Fruit fly (Drosophila melanogaster): ENCODE data around the gene CG32599.

The CG32599 gene

DNA sequence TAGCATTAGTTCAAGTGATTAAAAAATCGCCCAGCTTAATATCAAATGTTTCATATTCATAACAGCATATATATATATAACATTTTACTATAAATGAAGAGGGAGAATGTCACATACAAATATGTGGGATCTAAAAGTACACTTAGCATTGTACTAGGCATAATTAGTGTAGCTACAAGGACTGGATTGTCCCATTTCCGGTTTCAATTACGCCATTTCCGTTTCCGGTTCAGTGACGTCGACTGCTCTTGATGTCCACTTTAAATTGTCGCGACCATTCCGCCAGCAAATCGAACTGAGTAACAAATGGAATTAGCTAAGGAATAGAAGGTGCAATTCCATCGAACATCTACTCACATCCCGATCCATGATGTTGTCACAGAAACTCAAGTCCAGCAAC lies 9.0 kb upstream of the CG32599 start:
- TF ChIP-seq cnc (optimal IDR thresholded peaks at IDR 0.05) (no peak), CG7045 (GFP tag; optimal IDR thresholded peaks at IDR 0.05) (no peak), CG7101 (tag; optimal IDR thresholded peaks at IDR 0.05) (no peak), Crg-1 (GFP tag; optimal IDR thresholded peaks at IDR 0.05) (no peak), kay (GFP tag; ENCODE audit: borderline replicate concordance) (no peak), ovo (GFP tag; optimal IDR thresholded peaks at IDR 0.05) (no peak), CG12768 (GFP tag; optimal IDR thresholded peaks at IDR 0.05) (no peak), toe (GFP tag; optimal IDR thresholded peaks at IDR 0.05) (no peak), CG11617 (GFP tag; optimal IDR thresholded peaks at IDR 0.05) (no peak), cic (GFP tag; optimal IDR thresholded peaks at IDR 0.05) (no peak), CG33017 (tag; optimal IDR thresholded peaks at IDR 0.05) (no peak), CG14711 (tag; optimal IDR thresholded peaks at IDR 0.05) (no peak), CG5204 (GFP tag; optimal IDR thresholded peaks at IDR 0.05) (no peak), Mnt (GFP tag; optimal IDR thresholded peaks at IDR 0.05) (no peak), Hr96 (GFP tag; optimal IDR thresholded peaks at IDR 0.05) (no peak), tj (GFP tag; optimal IDR thresholded peaks at IDR 0.05) (no peak), Clk (GFP tag; optimal IDR thresholded peaks at IDR 0.05) (no peak), bab1 (GFP tag; optimal IDR thresholded peaks at IDR 0.05) (no peak), CG1620 (GFP tag; optimal IDR thresholded peaks at IDR 0.05) (no peak)

DNA sequence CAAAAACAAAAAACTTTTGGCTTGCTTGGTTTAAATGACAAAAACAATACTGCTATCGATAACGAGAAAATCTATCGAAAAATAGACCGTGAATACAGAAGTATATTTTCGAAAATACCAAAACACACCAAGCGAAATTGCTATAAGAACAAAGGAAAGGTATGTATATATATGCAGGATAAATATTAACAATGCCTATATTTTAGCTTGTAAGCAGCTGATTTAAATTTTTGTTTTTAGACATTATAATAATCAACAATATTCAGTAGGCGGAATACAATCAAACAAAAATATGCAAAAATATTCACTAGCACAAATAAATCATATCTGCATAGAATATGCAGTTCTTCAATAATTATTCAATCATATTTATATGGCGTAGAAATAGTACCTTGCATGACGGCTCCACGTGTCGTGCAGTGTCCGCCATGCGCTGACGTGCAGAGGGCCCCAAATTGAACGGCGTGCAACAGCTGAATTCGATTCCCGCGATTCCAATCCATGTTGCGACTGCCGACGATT lies 5.6 kb upstream of the CG32599 start, which contains the start of the genes Fbxl4 and Dus2:
Gene Fbxl4, minus strand, starts transcription at position 51 of the 522 bp plus-strand sequence.
Gene Dus2, plus strand, starts transcription at position 116 of the 522 bp plus-strand sequence.
- TF ChIP-seq cnc (optimal IDR thresholded peaks at IDR 0.05) (no peak), CG1620 (GFP tag; optimal IDR thresholded peaks at IDR 0.05) (peak; percentile 94), bab1 (GFP tag; optimal IDR thresholded peaks at IDR 0.05) (peak; percentile 92), ovo (GFP tag; optimal IDR thresholded peaks at IDR 0.05) (peak; percentile 79), CG33017 (tag; optimal IDR thresholded peaks at IDR 0.05) (peak; percentile 61), CG14711 (tag; optimal IDR thresholded peaks at IDR 0.05) (peak; percentile 84), tj (GFP tag; optimal IDR thresholded peaks at IDR 0.05) (peak; percentile 81), toe (GFP tag; optimal IDR thresholded peaks at IDR 0.05) (peak; percentile 91), cic (GFP tag; optimal IDR thresholded peaks at IDR 0.05) (no peak), Crg-1 (GFP tag; optimal IDR thresholded peaks at IDR 0.05) (peak; percentile 81), CG12768 (GFP tag; optimal IDR thresholded peaks at IDR 0.05) (peak; percentile 79), kay (GFP tag; ENCODE audit: borderline replicate concordance) (no peak), pad (GFP tag; optimal IDR thresholded peaks at IDR 0.05) (peak; percentile 83), CG7101 (tag; optimal IDR thresholded peaks at IDR 0.05) (peak; percentile 87), Hr96 (GFP tag; optimal IDR thresholded peaks at IDR 0.05) (peak; percentile 93), CG11617 (GFP tag; optimal IDR thresholded peaks at IDR 0.05) (peak; percentile 93), CG5204 (GFP tag; optimal IDR thresholded peaks at IDR 0.05) (no peak), Clk (GFP tag; optimal IDR thresholded peaks at IDR 0.05) (peak; percentile 63), Mnt (GFP tag; optimal IDR thresholded peaks at IDR 0.05) (peak; percentile 88), CG7045 (GFP tag; optimal IDR thresholded peaks at IDR 0.05) (peak; percentile 81)

DNA sequence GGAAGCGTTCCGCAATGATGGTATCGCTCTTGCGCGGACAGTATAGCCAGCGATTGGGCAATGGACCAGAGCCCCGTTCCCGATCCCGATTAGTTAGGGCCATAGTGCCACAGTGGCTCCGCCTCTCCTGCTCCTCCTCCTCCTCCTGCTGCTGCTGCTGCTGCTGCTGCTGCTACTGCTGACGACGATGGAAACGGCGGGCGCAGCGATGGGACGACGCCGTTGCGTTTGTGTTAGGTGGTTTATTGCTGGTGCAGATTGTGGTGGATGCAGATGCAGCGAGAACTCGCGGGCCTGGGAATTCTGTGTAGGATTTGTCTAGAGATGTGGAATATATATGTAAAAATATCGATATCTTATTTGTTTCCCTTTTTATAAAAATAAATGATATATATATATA lies 1.0 kb upstream of the CG32599 start, which contains the start of gene mRNA-cap:
Gene mRNA-cap, minus strand, starts transcription at position 344 of the 400 bp plus-strand sequence.
- no peak for TF ChIP-seq tj (GFP tag; optimal IDR thresholded peaks at IDR 0.05)
- TF ChIP-seq CG7045 (GFP tag; optimal IDR thresholded peaks at IDR 0.05) = no peak

DNA sequence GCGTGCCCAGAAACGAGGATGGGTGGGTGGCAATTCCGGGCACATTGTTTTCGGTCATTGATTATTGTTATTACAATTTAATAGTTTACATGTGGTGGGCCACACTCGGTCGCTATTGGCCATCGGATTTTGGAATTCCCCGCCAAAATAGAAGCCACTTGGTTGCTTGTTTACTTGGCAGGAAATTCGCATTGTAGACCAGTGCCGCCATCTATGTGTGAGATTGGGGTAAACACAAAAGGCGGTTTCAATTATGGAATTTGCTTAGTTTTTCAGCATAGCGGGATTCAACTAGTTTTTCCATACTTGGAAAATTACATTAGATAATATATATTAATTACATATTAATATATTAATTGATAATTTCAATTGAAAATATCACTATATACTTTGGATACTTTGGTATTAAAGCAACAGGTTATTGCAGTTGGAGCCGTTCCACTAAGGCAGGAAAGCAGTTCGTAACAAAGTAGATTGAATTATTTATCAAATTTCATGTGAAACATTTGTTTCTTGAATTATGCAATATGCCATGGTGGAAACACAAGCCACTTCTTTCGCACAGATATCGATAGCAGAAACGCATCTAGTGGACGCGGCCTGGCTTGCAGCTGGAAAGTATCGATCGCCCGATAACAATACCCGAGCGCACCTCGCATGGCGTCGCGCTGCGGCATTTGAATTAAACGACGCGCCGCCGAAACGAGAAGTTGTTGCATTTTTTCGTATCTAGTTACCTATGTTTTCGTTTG lies 3.7 kb downstream of the CG32599 start, which contains the start of gene mud:
Gene mud, plus strand, starts transcription at position 698 of the 752 bp plus-strand sequence.
- TF ChIP-seq kay (GFP tag; ENCODE audit: borderline replicate concordance) (peak; percentile 10), CG5204 (GFP tag; optimal IDR thresholded peaks at IDR 0.05) (no peak)

DNA sequence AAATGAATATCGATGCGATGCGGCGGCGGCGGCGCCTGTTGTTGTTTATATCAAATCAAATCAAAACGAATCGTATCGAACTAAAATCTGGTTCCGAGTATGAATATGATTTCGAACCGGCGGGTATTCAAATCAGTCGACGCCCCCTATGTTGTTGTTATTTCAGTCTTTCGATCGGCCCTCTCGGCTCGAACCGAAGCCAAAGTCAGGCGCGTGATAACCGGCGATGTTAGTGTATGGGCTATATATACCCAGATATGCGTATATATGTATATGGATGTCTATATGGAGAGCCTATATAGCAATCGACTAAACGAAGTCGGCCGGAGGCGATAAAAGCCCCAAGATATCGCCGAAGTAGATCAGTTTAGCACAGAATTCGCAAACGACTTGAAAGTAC lies 17.4 kb downstream of the CG32599 start, which contains the start of the genes CG46317 and Tat:
Gene CG46317, plus strand, starts transcription at position 361 of the 400 bp plus-strand sequence.
Gene Tat, plus strand, starts transcription at position 361 of the 400 bp plus-strand sequence.
- no peak for TF ChIP-seq ovo (GFP tag; optimal IDR thresholded peaks at IDR 0.05)
- TF ChIP-seq CG11617 (GFP tag; optimal IDR thresholded peaks at IDR 0.05) = no peak
- TF ChIP-seq CG33017 (tag; optimal IDR thresholded peaks at IDR 0.05) = no peak
- TF ChIP-seq Crg-1 (GFP tag; optimal IDR thresholded peaks at IDR 0.05) = no peak
- TF ChIP-seq CG7045 (GFP tag; optimal IDR thresholded peaks at IDR 0.05) = no peak
- no peak for TF ChIP-seq toe (GFP tag; optimal IDR thresholded peaks at IDR 0.05)
- no peak for TF ChIP-seq Mnt (GFP tag; optimal IDR thresholded peaks at IDR 0.05)

DNA sequence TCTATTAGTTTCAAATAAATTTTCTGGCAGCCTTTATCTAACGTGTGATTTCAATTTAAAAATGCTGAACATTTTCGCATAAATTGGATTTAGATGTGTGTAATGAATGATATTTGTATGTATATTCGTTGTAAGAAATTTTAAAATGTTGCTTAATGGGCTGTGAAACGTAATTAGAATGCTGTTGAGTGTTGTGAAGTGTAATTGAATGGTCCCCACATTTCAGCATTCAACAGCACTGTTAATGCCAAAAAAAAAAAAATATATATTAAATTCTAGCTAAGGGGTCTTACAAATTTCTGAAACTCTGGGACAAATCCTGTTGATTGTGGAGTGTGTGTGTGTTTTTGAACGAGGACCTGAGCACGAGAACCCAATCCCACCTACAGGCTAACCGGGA lies 21.7 kb downstream of the CG32599 start:
- TF ChIP-seq CG7101 (tag; optimal IDR thresholded peaks at IDR 0.05) = no peak
- TF ChIP-seq CG1620 (GFP tag; optimal IDR thresholded peaks at IDR 0.05) = no peak
- no peak for TF ChIP-seq kay (GFP tag; ENCODE audit: borderline replicate concordance)
- no peak for TF ChIP-seq tj (GFP tag; optimal IDR thresholded peaks at IDR 0.05)
- TF ChIP-seq CG12768 (GFP tag; optimal IDR thresholded peaks at IDR 0.05) = no peak
- no peak for TF ChIP-seq cic (GFP tag; optimal IDR thresholded peaks at IDR 0.05)
- TF ChIP-seq bab1 (GFP tag; optimal IDR thresholded peaks at IDR 0.05) = no peak
- no peak for TF ChIP-seq CG14711 (tag; optimal IDR thresholded peaks at IDR 0.05)
- no peak for TF ChIP-seq CG5204 (GFP tag; optimal IDR thresholded peaks at IDR 0.05)
- no peak for TF ChIP-seq toe (GFP tag; optimal IDR thresholded peaks at IDR 0.05)
- TF ChIP-seq Mnt (GFP tag; optimal IDR thresholded peaks at IDR 0.05) = no peak
- no peak for TF ChIP-seq ovo (GFP tag; optimal IDR thresholded peaks at IDR 0.05)
- TF ChIP-seq Crg-1 (GFP tag; optimal IDR thresholded peaks at IDR 0.05) = no peak
- TF ChIP-seq Clk (GFP tag; optimal IDR thresholded peaks at IDR 0.05) = no peak
- no peak for TF ChIP-seq Hr96 (GFP tag; optimal IDR thresholded peaks at IDR 0.05)
- TF ChIP-seq CG7045 (GFP tag; optimal IDR thresholded peaks at IDR 0.05) = no peak
- no peak for TF ChIP-seq cnc (optimal IDR thresholded peaks at IDR 0.05)
- TF ChIP-seq CG33017 (tag; optimal IDR thresholded peaks at IDR 0.05) = no peak
- no peak for TF ChIP-seq CG11617 (GFP tag; optimal IDR thresholded peaks at IDR 0.05)
- TF ChIP-seq pad (GFP tag; optimal IDR thresholded peaks at IDR 0.05) = no peak
